Fruit fly (Drosophila melanogaster): Measurements from ENCODE around the gene Shab.

DNA sequence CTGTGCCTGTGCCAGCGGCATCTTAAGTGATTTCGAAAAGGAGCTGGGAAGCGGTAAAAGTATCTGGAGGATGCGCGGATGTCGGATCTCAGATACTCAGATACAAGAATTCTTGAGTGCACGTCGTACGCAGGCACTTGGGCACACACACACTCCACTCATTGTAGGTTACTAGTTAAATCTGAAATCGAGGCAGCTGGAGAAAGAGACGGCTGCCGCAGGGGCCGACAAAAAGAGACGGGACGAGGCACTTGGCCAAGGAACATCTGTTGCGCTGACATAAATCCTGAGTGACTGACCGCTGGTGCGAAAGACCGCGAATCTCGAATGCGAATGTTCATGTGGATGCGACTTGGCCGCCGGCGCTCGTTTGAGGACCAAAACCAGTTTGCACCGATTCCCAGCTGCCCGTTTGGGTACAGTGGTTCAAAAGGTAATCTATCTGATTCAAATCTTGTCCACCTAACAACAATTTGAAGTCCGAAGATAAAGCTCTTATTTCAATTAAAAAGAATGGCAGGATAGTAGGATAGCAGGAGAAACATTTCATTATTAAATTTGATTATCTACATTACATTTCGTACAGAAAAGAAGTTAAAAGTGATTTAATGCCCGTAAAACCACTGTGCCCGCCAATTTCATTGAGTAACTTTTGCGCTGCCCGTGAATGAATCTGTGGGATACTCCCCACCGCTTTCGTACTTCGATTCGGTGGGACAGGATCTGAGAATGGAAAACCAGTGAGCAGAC, 25.9 kb upstream of the Shab start:
- no peak for TF ChIP-seq CG10366 (GFP tag; IDR thresholded peaks at IDR 0.05)
- TF ChIP-seq dan (GFP tag; IDR thresholded peaks at IDR 0.05), result no peak

All from whole organism, embryonic.